Worm (Caenorhabditis elegans): Measurements from ENCODE around the gene pmt-2.

pmt-2 gene

DNA sequence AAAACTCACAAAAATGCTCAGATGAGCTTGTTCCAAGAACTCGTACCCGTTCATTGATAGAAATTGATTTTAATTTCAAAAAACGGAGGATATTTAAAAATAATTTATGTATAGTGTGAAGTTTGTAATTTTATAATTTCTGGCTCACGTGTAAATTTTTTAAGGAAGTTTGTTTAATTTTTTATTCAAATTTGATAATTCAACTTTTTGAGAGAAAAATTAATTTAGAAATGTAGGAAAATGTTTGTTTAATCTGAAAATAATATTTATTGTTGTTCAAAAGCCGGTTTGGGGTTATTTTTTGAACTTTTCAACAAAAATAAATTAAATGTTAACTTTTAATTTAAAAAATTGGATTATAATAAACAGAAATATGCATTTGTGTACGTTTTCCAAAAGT is 47.7 kb downstream of the pmt-2 start, which contains the start of gene K03B4.6:
Gene K03B4.6, minus strand, starts transcription at position 101 of the 400 bp plus-strand sequence.
- TF ChIP-seq C06A6.2 (GFP tag; conservative IDR thresholded peaks at IDR 0.05): no peak
- no peak for TF ChIP-seq ama-1 (optimal IDR thresholded peaks at IDR 0.05)
- no peak for TF ChIP-seq ama-1 (GFP tag; optimal IDR thresholded peaks at IDR 0.05)
- no peak for TF ChIP-seq lag-1 (GFP tag; IDR thresholded peaks at IDR 0.05)
- TF ChIP-seq B0336.3 (GFP tag; IDR thresholded peaks at IDR 0.05): no peak

- TF ChIP-seq ceh-79 (tag; optimal IDR thresholded peaks at IDR 0.05): no peak
Observed at ce11 chrV:4676812-4677211, 48.4 kb downstream of the pmt-2 start.

ce11 chrV:4681670-4682069 is 53.3 kb downstream of the pmt-2 start, which contains the start of gene K03B4.4:
Gene K03B4.4, plus strand, starts transcription at chrV:4681970.
- TF ChIP-seq ZK185.1 (tag; optimal IDR thresholded peaks at IDR 0.05; ENCODE audit: poor library complexity, severe bottlenecking) (no peak), lir-1 (GFP tag; conservative IDR thresholded peaks at IDR 0.05) (no peak), pbrm-1 (GFP tag; IDR thresholded peaks at IDR 0.05) (no peak), B0019.2 (GFP tag; conservative IDR thresholded peaks at IDR 0.05) (no peak), aptf-2 (GFP tag; conservative IDR thresholded peaks at IDR 0.05) (no peak), C17E4.6 (GFP tag; IDR thresholded peaks at IDR 0.05) (no peak), B0035.1 (tag; optimal IDR thresholded peaks at IDR 0.05) (no peak), xnd-1 (tag; optimal IDR thresholded peaks at IDR 0.05) (no peak), F49E8.2 (tag; optimal IDR thresholded peaks at IDR 0.05; ENCODE audit: insufficient read depth) (no peak), zfh-2 (GFP tag; conservative IDR thresholded peaks at IDR 0.05) (no peak), nfya-2 (GFP tag; IDR thresholded peaks at IDR 0.05) (no peak), K11D2.4 (GFP tag; IDR thresholded peaks at IDR 0.05) (no peak), hlh-26 (GFP tag; conservative IDR thresholded peaks at IDR 0.05) (no peak), T07F8.4 (tag; optimal IDR thresholded peaks at IDR 0.05) (no peak)

DNA sequence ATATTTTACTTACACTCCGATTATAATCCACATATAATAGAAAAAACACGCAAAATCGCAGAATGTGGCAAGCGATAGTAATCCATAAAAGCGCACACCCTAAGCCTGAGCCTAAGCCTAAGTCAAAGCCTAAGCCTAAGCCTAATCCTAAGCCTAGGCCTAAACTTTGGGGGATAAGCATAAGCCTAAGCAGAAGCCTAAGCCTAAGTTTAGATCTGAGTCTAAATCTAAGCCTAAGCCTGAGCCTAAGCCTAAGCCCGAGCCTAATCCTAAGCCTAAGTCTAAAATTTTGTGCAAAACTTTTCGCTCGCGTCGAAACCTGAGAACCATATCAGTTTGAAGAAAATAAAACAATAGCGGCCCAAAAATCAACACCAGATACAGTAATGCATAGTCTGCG is 55.8 kb downstream of the pmt-2 start:
- TF ChIP-seq B0035.1 (tag; optimal IDR thresholded peaks at IDR 0.05) (no peak), ekl-4 (GFP tag; IDR thresholded peaks at IDR 0.05) (no peak), snpc-3.4 (tag; optimal IDR thresholded peaks at IDR 0.05) (no peak), tbx-9 (tag; optimal IDR thresholded peaks at IDR 0.05; ENCODE audit: borderline replicate concordance) (no peak), C06A6.2 (GFP tag; conservative IDR thresholded peaks at IDR 0.05) (no peak), lin-35 (GFP tag; optimal IDR thresholded peaks at IDR 0.05) (no peak), snpc-1.3 (tag; optimal IDR thresholded peaks at IDR 0.05; ENCODE audit: insufficient read depth) (no peak), dpff-1 (tag; optimal IDR thresholded peaks at IDR 0.05) (no peak), madf-10 (tag; optimal IDR thresholded peaks at IDR 0.05) (no peak), ztf-28 (GFP tag; IDR thresholded peaks at IDR 0.05) (no peak), hlh-12 (tag; optimal IDR thresholded peaks at IDR 0.05) (no peak), B0336.3 (GFP tag; IDR thresholded peaks at IDR 0.05) (no peak), D2030.7 (GFP tag; IDR thresholded peaks at IDR 0.05) (no peak)

Measured in whole organism, young adult.